Fruit fly (Drosophila melanogaster): ENCODE results near the gene Mi-2.
A peak's percentile ranks its signal among the peaks of the same experiment; 100 is the strongest.

Gene Mi-2

dm6 chr3L:19905427-19905826, 4.6 kb downstream of the Mi-2 start (continued):
- no peak for TF ChIP-seq tx (GFP tag; optimal IDR thresholded peaks at IDR 0.05)
- TF ChIP-seq Side (GFP tag; optimal IDR thresholded peaks at IDR 0.05): no peak
- TF ChIP-seq CG14014 (GFP tag; IDR thresholded peaks at IDR 0.05): peak; percentile 23; the same call in 1 of the 2 replicates
- peak; percentile 10 for TF ChIP-seq chn (GFP tag; optimal IDR thresholded peaks at IDR 0.05)
- 0 out of 3 replicates have a peak, but pooled peaks have one; percentile 34 for TF ChIP-seq dysf (GFP tag; IDR thresholded peaks at IDR 0.05)
- no peak for TF ChIP-seq Oli (tag; optimal IDR thresholded peaks at IDR 0.05)
- peak; percentile 58 for TF ChIP-seq CG9215 (GFP tag; IDR thresholded peaks at IDR 0.05)
- no peak for TF ChIP-seq CG6791 (GFP tag; IDR thresholded peaks at IDR 0.05; ENCODE audit: partially characterized antibody)
- TF ChIP-seq CG11504 (tag; optimal IDR thresholded peaks at IDR 0.05): no peak
- TF ChIP-seq br (optimal IDR thresholded peaks at IDR 0.05): no peak
- no peak for TF ChIP-seq kah (GFP tag; optimal IDR thresholded peaks at IDR 0.05)
- TF ChIP-seq phol (tag; optimal IDR thresholded peaks at IDR 0.05): no peak
- no peak for TF ChIP-seq CG3995 (GFP tag; optimal IDR thresholded peaks at IDR 0.05)
- TF ChIP-seq CG13287 (GFP tag; IDR thresholded peaks at IDR 0.05; ENCODE audit: partially characterized antibody): no peak
- TF ChIP-seq CG11247 (GFP tag; IDR thresholded peaks at IDR 0.05): no peak
- TF ChIP-seq CG3163 (GFP tag; optimal IDR thresholded peaks at IDR 0.05): no peak
- TF ChIP-seq CG17361 (GFP tag; IDR thresholded peaks at IDR 0.05): no peak
- TF ChIP-seq CG8290 (GFP tag; optimal IDR thresholded peaks at IDR 0.05): no peak
- no peak for TF ChIP-seq CG8290 (tag; optimal IDR thresholded peaks at IDR 0.05)
- TF ChIP-seq CG34422 (GFP tag; IDR thresholded peaks at IDR 0.05): no peak
- TF ChIP-seq CG3847 (GFP tag; IDR thresholded peaks at IDR 0.05): 0 out of 2 replicates have a peak, but pooled peaks have one; percentile 22
- no peak for TF ChIP-seq CG16813 (GFP tag; IDR thresholded peaks at IDR 0.05; ENCODE audit: partially characterized antibody)
- no peak for TF ChIP-seq pan (optimal IDR thresholded peaks at IDR 0.05)
- TF ChIP-seq pan (GFP tag; optimal IDR thresholded peaks at IDR 0.05 in 1 of 2, IDR thresholded peaks at IDR 0.05 in 1 of 2): no peak
- TF ChIP-seq CG2712 (tag; optimal IDR thresholded peaks at IDR 0.05): no peak
- no peak for TF ChIP-seq CTCF (GFP tag; optimal IDR thresholded peaks at IDR 0.05)
- TF ChIP-seq klu (GFP tag; IDR thresholded peaks at IDR 0.05): no peak
- TF ChIP-seq lov (optimal IDR thresholded peaks at IDR 0.05): no peak
- TF ChIP-seq lov (GFP tag; IDR thresholded peaks at IDR 0.05): no peak
- TF ChIP-seq nau (GFP tag; optimal IDR thresholded peaks at IDR 0.05): no peak
- TF ChIP-seq dati (GFP tag; IDR thresholded peaks at IDR 0.05): no peak
- no peak for TF ChIP-seq HLH3B (GFP tag; IDR thresholded peaks at IDR 0.05)
- TF ChIP-seq CG31388 (GFP tag; optimal IDR thresholded peaks at IDR 0.05): no peak
- TF ChIP-seq Nf-YC (tag; optimal IDR thresholded peaks at IDR 0.05): no peak
- no peak for TF ChIP-seq CG32772 (GFP tag; IDR thresholded peaks at IDR 0.05)
- TF ChIP-seq ham (GFP tag; IDR thresholded peaks at IDR 0.05): no peak
- TF ChIP-seq Drgx (GFP tag; IDR thresholded peaks at IDR 0.05): peak; percentile 50
- no peak for TF ChIP-seq D19A (tag; optimal IDR thresholded peaks at IDR 0.05)
- 0 out of 3 replicates have a peak, but pooled peaks have one; percentile 14 for TF ChIP-seq otp (GFP tag; IDR thresholded peaks at IDR 0.05)
- TF ChIP-seq Oaz (GFP tag; IDR thresholded peaks at IDR 0.05): no peak
- TF ChIP-seq ttk (GFP tag; IDR thresholded peaks at IDR 0.05): no peak
- no peak for TF ChIP-seq fd64A (GFP tag; optimal IDR thresholded peaks at IDR 0.05)
- TF ChIP-seq lola (GFP tag; optimal IDR thresholded peaks at IDR 0.05): no peak
- no peak for TF ChIP-seq Vsx1 (GFP tag; optimal IDR thresholded peaks at IDR 0.05)
- no peak for TF ChIP-seq CG12236 (GFP tag; optimal IDR thresholded peaks at IDR 0.05)
- no peak for TF ChIP-seq CG5245 (GFP tag; optimal IDR thresholded peaks at IDR 0.05)
- TF ChIP-seq pum (GFP tag; optimal IDR thresholded peaks at IDR 0.05): no peak
- TF ChIP-seq sug (tag; optimal IDR thresholded peaks at IDR 0.05): no peak
- peak; percentile 28 for TF ChIP-seq gem (tag; optimal IDR thresholded peaks at IDR 0.05)
- TF ChIP-seq gfzf (GFP tag; optimal IDR thresholded peaks at IDR 0.05): no peak
- no peak for TF ChIP-seq gcm2 (GFP tag; optimal IDR thresholded peaks at IDR 0.05)
- TF ChIP-seq ems (GFP tag; optimal IDR thresholded peaks at IDR 0.05): peak; percentile 14
- no peak for TF ChIP-seq oc (tag; optimal IDR thresholded peaks at IDR 0.05)
- TF ChIP-seq lab (GFP tag; optimal IDR thresholded peaks at IDR 0.05): peak; percentile 11

Data from whole organism, embryonic.